Worm (Caenorhabditis elegans) whole organism, L3 larva: ENCODE measurements around the gene smg-6.

Source experiments
- aly-2 ChIP-seq: fragments of 150-350 bp; optimal IDR thresholded peaks from 2 replicates; lab custom pipeline; 2014; ENCODE audit warnings: missing biosample characterization, missing genetic modification characterization
- ama-1 ChIP-seq: fragments of 150-350 bp; optimal IDR thresholded peaks from 2 replicates; lab custom pipeline; 2018
- ceh-82 ChIP-seq: fragments of 150-350 bp; optimal IDR thresholded peaks from 2 replicates; lab custom pipeline; 2014; ENCODE audit warnings: missing biosample characterization, missing genetic modification characterization
- ceh-9 ChIP-seq: sonication (generic microtip); optimal IDR thresholded peaks from 2 replicates; lab custom pipeline; 2018; ENCODE audit warnings: missing biosample characterization, missing genetic modification characterization
- egl-27 ChIP-seq: sonication (generic microtip); optimal IDR thresholded peaks from 4 replicates; lab custom pipeline; 2017; ENCODE audit warnings: missing biosample characterization, missing genetic modification reagents, missing genetic modification characterization
- egl-5 ChIP-seq: fragments of 150-350 bp; optimal IDR thresholded peaks from 2 replicates; lab custom pipeline; 2017; ENCODE audit warnings: missing biosample characterization, missing genetic modification reagents, missing genetic modification characterization, inconsistent platforms
- elt-1 ChIP-seq: fragments of 150-350 bp; optimal IDR thresholded peaks from 2 replicates; lab custom pipeline; 2014; ENCODE audit warnings: missing biosample characterization, missing genetic modification characterization
- elt-2 ChIP-seq: sonication (generic microtip); optimal IDR thresholded peaks from 2 replicates; lab custom pipeline; 2016; ENCODE audit warnings: missing genetic modification reagents, mild to moderate bottlenecking, missing genetic modification characterization, missing compliant biosample characterization
- elt-3 ChIP-seq, 3 experiments: fragments of 150-350 bp in 1 of 3; sonication (generic microtip) in 2 of 3; optimal IDR thresholded peaks; 2 replicates in 2 of 3; 4 replicates in 1 of 3; lab custom pipeline; 2014 to 2017; ENCODE audit warnings: missing biosample characterization in 3 of 3, missing genetic modification characterization in 3 of 3
- eor-1 ChIP-seq, 2 experiments: fragments of 150-350 bp; optimal IDR thresholded peaks; 2 replicates each; lab custom pipeline; 2014 to 2018; ENCODE audit warnings: missing biosample characterization in 2 of 2, missing genetic modification characterization in 2 of 2
- fkh-10 ChIP-seq: sonication (generic microtip); optimal IDR thresholded peaks from 2 replicates; lab custom pipeline; 2017; ENCODE audit warnings: missing biosample characterization, missing genetic modification reagents, missing genetic modification characterization
- fkh-2 ChIP-seq: fragments of 150-350 bp; optimal IDR thresholded peaks from 2 replicates; lab custom pipeline; 2014; ENCODE audit warnings: missing biosample characterization, missing genetic modification reagents, missing genetic modification characterization
- fos-1 ChIP-seq: fragments of 150-350 bp; optimal IDR thresholded peaks from 2 replicates; lab custom pipeline; 2014; ENCODE audit warnings: missing biosample characterization, missing genetic modification characterization
- hmg-11 ChIP-seq: sonication (generic microtip); optimal IDR thresholded peaks from 2 replicates; lab custom pipeline; 2016; ENCODE audit warnings: missing genetic modification characterization, missing compliant biosample characterization
- jun-1 ChIP-seq: fragments of 150-350 bp; optimal IDR thresholded peaks from 2 replicates; lab custom pipeline; 2014; ENCODE audit warnings: missing biosample characterization, missing genetic modification reagents, missing genetic modification characterization
- lin-15B ChIP-seq: fragments of 150-350 bp; optimal IDR thresholded peaks from 2 replicates; lab custom pipeline; 2014; ENCODE audit warnings: missing biosample characterization, missing genetic modification characterization
- lin-39 ChIP-seq: fragments of 150-350 bp; optimal IDR thresholded peaks from 2 replicates; lab custom pipeline; 2018; ENCODE audit warnings: missing biosample characterization, missing genetic modification reagents, missing genetic modification characterization
- lsy-12 ChIP-seq: sonication (generic microtip); optimal IDR thresholded peaks from 2 replicates; lab custom pipeline; 2016; ENCODE audit warnings: mild to moderate bottlenecking, missing genetic modification characterization, missing compliant biosample characterization
- mdl-1 ChIP-seq: fragments of 150-350 bp; optimal IDR thresholded peaks from 2 replicates; lab custom pipeline; 2014; ENCODE audit warnings: missing biosample characterization, missing genetic modification characterization
- nfya-1 ChIP-seq: sonication (generic microtip); optimal IDR thresholded peaks from 2 replicates; lab custom pipeline; 2017; ENCODE audit warnings: missing genetic modification characterization, mild to moderate bottlenecking, missing compliant biosample characterization, antibody characterized with exemption, moderate library complexity; ENCODE audit not compliant: insufficient read depth
- nhr-11 ChIP-seq: fragments of 150-350 bp; optimal IDR thresholded peaks from 2 replicates; lab custom pipeline; 2014; ENCODE audit warnings: missing biosample characterization, missing genetic modification characterization
- nhr-12 ChIP-seq: fragments of 150-350 bp; optimal IDR thresholded peaks from 2 replicates; lab custom pipeline; 2014; ENCODE audit warnings: missing biosample characterization, missing genetic modification characterization
- nhr-23 ChIP-seq: fragments of 150-350 bp; optimal IDR thresholded peaks from 2 replicates; lab custom pipeline; 2014; ENCODE audit warnings: missing biosample characterization, missing genetic modification reagents, missing genetic modification characterization
- nhr-237 ChIP-seq: fragments of 150-350 bp; optimal IDR thresholded peaks from 2 replicates; lab custom pipeline; 2014; ENCODE audit warnings: missing biosample characterization, missing genetic modification characterization
- nhr-25 ChIP-seq: sonication (generic microtip); optimal IDR thresholded peaks from 2 replicates; lab custom pipeline; 2017; ENCODE audit warnings: missing biosample characterization, missing genetic modification characterization
- nhr-28 ChIP-seq: fragments of 150-350 bp; optimal IDR thresholded peaks from 2 replicates; lab custom pipeline; 2014; ENCODE audit warnings: missing biosample characterization, missing genetic modification characterization
- nhr-43 ChIP-seq: sonication (generic microtip); optimal IDR thresholded peaks from 2 replicates; lab custom pipeline; 2016; ENCODE audit warnings: mild to moderate bottlenecking, missing genetic modification characterization, missing compliant biosample characterization; ENCODE audit not compliant: poor library complexity, severe bottlenecking
- nhr-67 ChIP-seq: fragments of 150-350 bp; optimal IDR thresholded peaks from 2 replicates; lab custom pipeline; 2014; ENCODE audit warnings: missing biosample characterization, missing genetic modification characterization
- nhr-76 ChIP-seq: fragments of 150-350 bp; sonication (generic microtip); optimal IDR thresholded peaks from 5 replicates; lab custom pipeline; 2014; ENCODE audit warnings: missing biosample characterization, missing genetic modification characterization
- nhr-77 ChIP-seq: fragments of 150-350 bp; optimal IDR thresholded peaks from 2 replicates; lab custom pipeline; 2014; ENCODE audit warnings: missing biosample characterization, missing genetic modification characterization
- pha-4 ChIP-seq: fragments of 150-350 bp; optimal IDR thresholded peaks from 2 replicates; lab custom pipeline; 2014; ENCODE audit warnings: missing biosample characterization, missing genetic modification reagents, missing genetic modification characterization
- pqm-1 ChIP-seq: fragments of 150-350 bp; optimal IDR thresholded peaks from 2 replicates; lab custom pipeline; 2017; ENCODE audit warnings: missing biosample characterization, missing genetic modification characterization, inconsistent platforms
- sea-2 ChIP-seq: fragments of 150-350 bp; sonication (generic microtip); optimal IDR thresholded peaks from 4 replicates; lab custom pipeline; 2014; ENCODE audit warnings: missing biosample characterization, missing genetic modification reagents, missing genetic modification characterization
- skn-1 ChIP-seq: fragments of 150-350 bp; optimal IDR thresholded peaks from 2 replicates; lab custom pipeline; 2014; ENCODE audit warnings: missing biosample characterization, missing genetic modification characterization
- snpc-4 ChIP-seq: fragments of 150-350 bp; optimal IDR thresholded peaks from 2 replicates; lab custom pipeline; 2014; ENCODE audit warnings: missing biosample characterization, missing genetic modification characterization
- tbx-2 ChIP-seq: sonication (generic microtip); optimal IDR thresholded peaks from 2 replicates; lab custom pipeline; 2016; ENCODE audit warnings: mild to moderate bottlenecking, missing genetic modification characterization, missing compliant biosample characterization
- unc-39 ChIP-seq: sonication (generic microtip); optimal IDR thresholded peaks from 4 replicates; lab custom pipeline; 2017; ENCODE audit warnings: missing biosample characterization, missing genetic modification characterization
- unc-62 ChIP-seq: fragments of 150-350 bp; sonication (generic microtip); optimal IDR thresholded peaks from 4 replicates; lab custom pipeline; 2014; ENCODE audit warnings: missing biosample characterization, missing genetic modification reagents, missing genetic modification characterization
- zag-1 ChIP-seq: fragments of 150-350 bp; optimal IDR thresholded peaks from 2 replicates; lab custom pipeline; 2014; ENCODE audit warnings: missing biosample characterization, missing genetic modification characterization
- ztf-11 ChIP-seq: fragments of 150-350 bp; optimal IDR thresholded peaks from 2 replicates; lab custom pipeline; 2014; ENCODE audit warnings: missing biosample characterization, missing genetic modification characterization
- ztf-4 ChIP-seq: fragments of 150-350 bp; optimal IDR thresholded peaks from 2 replicates; lab custom pipeline; 2014; ENCODE audit warnings: missing biosample characterization, missing genetic modification characterization

Gene smg-6

ce11 chrIII:2506463-2506862, 32.8 kb downstream of the smg-6 start:
- no peak for TF ChIP-seq nhr-28
- TF ChIP-seq nhr-237 (tag; lab: Kevin White, UChicago): no peak
- no peak for TF ChIP-seq elt-2 (tag; lab: Kevin White, UChicago)
- no peak for TF ChIP-seq fkh-2 (tag; lab: Kevin White, UChicago)
- no peak for TF ChIP-seq nhr-11 (tag; lab: Kevin White, UChicago)
- TF ChIP-seq ama-1 (lab: Kevin White, UChicago): no peak
- peak; percentile 62 for TF ChIP-seq nfya-1 (tag; lab: Kevin White, UChicago)
- no peak for TF ChIP-seq eor-1 (tag; optimal IDR thresholded peaks at IDR 0.05; lab: Kevin White, UChicago)

ce11 chrIII:2507938-2508337, 34.3 kb downstream of the smg-6 start, which contains the start of gene Y54F10AM.8:
TSS of gene Y54F10AM.8 (minus strand) at chrIII:2507972.
- TF ChIP-seq skn-1 (tag; lab: Kevin White, UChicago) (peak; percentile 48), pqm-1 (tag; lab: Kevin White, UChicago) (peak; percentile 86), elt-3 (tag; optimal IDR thresholded peaks at IDR 0.05; lab: Kevin White, UChicago) (no peak), snpc-4 (tag; lab: Kevin White, UChicago) (no peak), lsy-12 (tag; lab: Kevin White, UChicago) (no peak), unc-39 (no peak), pha-4 (tag; lab: Kevin White, UChicago) (peak; percentile 33), jun-1 (tag; lab: Kevin White, UChicago) (peak; percentile 49), zag-1 (tag; lab: Kevin White, UChicago) (no peak), egl-27 (tag; lab: Kevin White, UChicago) (no peak), nfya-1 (tag; lab: Kevin White, UChicago) (no peak), elt-2 (tag; lab: Kevin White, UChicago) (peak; percentile 98), tbx-2 (no peak), fos-1 (tag; lab: Kevin White, UChicago) (no peak), nhr-67 (tag; lab: Kevin White, UChicago) (no peak)

- TF ChIP-seq nhr-77 (no peak), nhr-11 (tag; lab: Kevin White, UChicago) (no peak), egl-5 (no peak), nhr-23 (tag; lab: Kevin White, UChicago) (no peak), lsy-12 (tag; lab: Kevin White, UChicago) (no peak), pha-4 (tag; lab: Kevin White, UChicago) (no peak), mdl-1 (tag; lab: Kevin White, UChicago) (no peak), nhr-76 (no peak)
These were observed 34.9 kb downstream of the smg-6 start, which contains the start of gene Y54F10AM.6 for ce11 chrIII:2508518-2508917. TSS of gene Y54F10AM.6 (plus strand) at chrIII:2508818.

- TF ChIP-seq skn-1 (tag; lab: Kevin White, UChicago) (no peak), nhr-43 (tag; lab: Kevin White, UChicago) (no peak), ceh-82 (tag; lab: Kevin White, UChicago) (no peak), fkh-2 (tag; lab: Kevin White, UChicago) (no peak), nhr-76 (no peak), mdl-1 (tag; lab: Kevin White, UChicago) (no peak), elt-3 (tag; optimal IDR thresholded peaks at IDR 0.05; lab: Kevin White, UChicago) (no peak), nhr-23 (tag; lab: Kevin White, UChicago) (no peak), ztf-11 (tag; lab: Kevin White, UChicago) (no peak), aly-2 (tag; lab: Kevin White, UChicago) (no peak), elt-1 (tag; lab: Kevin White, UChicago) (no peak), sea-2 (GFP tag; lab: Kevin White, UChicago) (no peak), ceh-9 (tag; lab: Kevin White, UChicago) (no peak)
- TF ChIP-seq, all 47 proteins: peak for 0
These were observed 41.8 kb downstream of the smg-6 start for ce11 chrIII:2515461-2515860.

ce11 chrIII:2528621-2529113, 55.0 kb downstream of the smg-6 start, which contains the start of the genes Y54F10AM.15, rbc-2 and ndua-8:
TSS of gene Y54F10AM.15 (minus strand) at chrIII:2528679.
TSS of gene rbc-2 (minus strand) at chrIII:2528689.
TSS of gene ndua-8 (plus strand) at chrIII:2529063.
- no peak for TF ChIP-seq nhr-237 (tag; lab: Kevin White, UChicago)
- TF ChIP-seq tbx-2: peak; percentile 73
- no peak for TF ChIP-seq eor-1 (tag; optimal IDR thresholded peaks at IDR 0.05; lab: Kevin White, UChicago)
- TF ChIP-seq aly-2 (tag; lab: Kevin White, UChicago): peak; percentile 15
- TF ChIP-seq hmg-11: peak; percentile 69
- peak; percentile 80 for TF ChIP-seq pqm-1 (tag; lab: Kevin White, UChicago)
- no peak for TF ChIP-seq mdl-1 (tag; lab: Kevin White, UChicago)
- TF ChIP-seq lin-15B: peak; percentile 97
- peak; percentile 45 for TF ChIP-seq nhr-11 (tag; lab: Kevin White, UChicago)
- peak; percentile 78 for TF ChIP-seq elt-1 (tag; lab: Kevin White, UChicago)
- peak; percentile 72 for TF ChIP-seq zag-1 (tag; lab: Kevin White, UChicago)
- TF ChIP-seq nhr-76: no peak
- peak; percentile 84 for TF ChIP-seq egl-5
- peak; percentile 91 for TF ChIP-seq lin-39
- peak; percentile 87 for TF ChIP-seq skn-1 (tag; lab: Kevin White, UChicago)
- TF ChIP-seq nhr-12 (tag; lab: Kevin White, UChicago): no peak
- TF ChIP-seq fkh-2 (tag; lab: Kevin White, UChicago): peak; percentile 13
- peak; percentile 96 for TF ChIP-seq nfya-1 (tag; lab: Kevin White, UChicago)
- TF ChIP-seq nhr-25 (tag; lab: Kevin White, UChicago): peak; percentile 53
- TF ChIP-seq fkh-10 (GFP tag; lab: Kevin White, UChicago): peak; percentile 88
- TF ChIP-seq unc-62 (GFP tag; lab: Kevin White, UChicago): no peak
- TF ChIP-seq egl-27 (tag; lab: Kevin White, UChicago): peak; percentile 42
- peak; percentile 29 for TF ChIP-seq ztf-4 (tag; lab: Kevin White, UChicago)
- TF ChIP-seq ztf-11 (tag; lab: Kevin White, UChicago): no peak
